Worm (Caenorhabditis elegans) whole organism, early embryonic: ENCODE data around the gene F19G12.4.
"Not testable (repeated sequence)": the region's sequence is repeated elsewhere in the genome, so short reads cannot be mapped to it uniquely, and the experiment has no call there.

Experiments used
- B0310.2 ChIP-seq: sonication (generic microtip); optimal IDR thresholded peaks from 2 replicates; lab custom pipeline; 2016; ENCODE audit warnings: mild to moderate bottlenecking, missing genetic modification characterization, missing compliant biosample characterization
- F13C5.2 ChIP-seq: sonication (generic microtip); optimal IDR thresholded peaks from 2 replicates; lab custom pipeline; 2017; ENCODE audit warnings: mild to moderate bottlenecking, missing genetic modification characterization, inconsistent platforms, missing compliant biosample characterization
- aly-1 ChIP-seq: sonication (generic microtip); optimal IDR thresholded peaks from 2 replicates; lab custom pipeline; 2016; ENCODE audit warnings: missing genetic modification characterization, missing compliant biosample characterization
- ama-1 ChIP-seq: fragments of 150-350 bp; optimal IDR thresholded peaks from 2 replicates; lab custom pipeline; 2014
- ceh-13 ChIP-seq: fragments of 200-800 bp; sonication (Bioruptor generic); optimal IDR thresholded peaks from 2 replicates; lab custom pipeline; 2018; ENCODE audit warnings: mild to moderate bottlenecking, missing genetic modification characterization, missing compliant biosample characterization
- ceh-36 ChIP-seq: sonication (generic microtip); optimal IDR thresholded peaks from 2 replicates; lab custom pipeline; 2016; ENCODE audit warnings: missing genetic modification characterization, inconsistent platforms, missing compliant biosample characterization
- ets-7 ChIP-seq: sonication (generic microtip); optimal IDR thresholded peaks from 2 replicates; lab custom pipeline; 2016; ENCODE audit warnings: missing genotype, missing genetic modification characterization, missing compliant biosample characterization
- flt-1 ChIP-seq: fragments of 200-800 bp; sonication (Bioruptor generic); IDR thresholded peaks from 2 replicates; pipeline ENCODE4 v1.3.6; 2022; ENCODE audit warnings: missing genetic modification characterization, missing compliant biosample characterization
- hmbx-1 ChIP-seq: sonication (generic microtip); optimal IDR thresholded peaks from 2 replicates; lab custom pipeline; 2016; ENCODE audit warnings: mild to moderate bottlenecking, missing genetic modification characterization, missing compliant biosample characterization
- hmg-4 ChIP-seq: fragments of 200-800 bp; sonication (Bioruptor generic); optimal IDR thresholded peaks from 2 replicates; lab custom pipeline; 2018; ENCODE audit warnings: mild to moderate bottlenecking, missing genetic modification characterization, missing compliant biosample characterization
- hnd-1 ChIP-seq: sonication (generic microtip); optimal IDR thresholded peaks from 2 replicates; lab custom pipeline; 2016; ENCODE audit warnings: missing genetic modification characterization, missing compliant biosample characterization
- pes-1 ChIP-seq: fragments of 200-800 bp; sonication (Bioruptor generic); IDR thresholded peaks from 2 replicates; pipeline ENCODE4 v1.3.6; 2022; ENCODE audit warnings: missing genetic modification reagents, missing genetic modification characterization, missing compliant biosample characterization
- scrt-1 ChIP-seq: fragments of 200-800 bp; sonication (Bioruptor generic); IDR thresholded peaks from 2 replicates; pipeline ENCODE4 v1.3.6; 2022; ENCODE audit warnings: missing genetic modification characterization, missing compliant biosample characterization
- sea-1 ChIP-seq: fragments of 200-800 bp; sonication (Bioruptor generic); conservative IDR thresholded peaks from 2 replicates; pipeline ENCODE4 v1.3.6; 2022; ENCODE audit warnings: missing genetic modification characterization, missing compliant biosample characterization
- tbx-11 ChIP-seq: fragments of 200-800 bp; sonication (Bioruptor generic); IDR thresholded peaks from 2 replicates; pipeline ENCODE4 v1.3.6; 2022; ENCODE audit warnings: missing genetic modification characterization, missing compliant biosample characterization
- tbx-37 ChIP-seq: fragments of 200-800 bp; sonication (Bioruptor generic); conservative IDR thresholded peaks from 2 replicates; pipeline ENCODE4 v1.3.6; 2022; ENCODE audit warnings: missing genetic modification reagents, missing genetic modification characterization, missing compliant biosample characterization
- tra-4 ChIP-seq: sonication (generic microtip); optimal IDR thresholded peaks from 2 replicates; lab custom pipeline; 2017; ENCODE audit warnings: missing genetic modification characterization, missing compliant biosample characterization

F19G12.4 gene

DNA sequence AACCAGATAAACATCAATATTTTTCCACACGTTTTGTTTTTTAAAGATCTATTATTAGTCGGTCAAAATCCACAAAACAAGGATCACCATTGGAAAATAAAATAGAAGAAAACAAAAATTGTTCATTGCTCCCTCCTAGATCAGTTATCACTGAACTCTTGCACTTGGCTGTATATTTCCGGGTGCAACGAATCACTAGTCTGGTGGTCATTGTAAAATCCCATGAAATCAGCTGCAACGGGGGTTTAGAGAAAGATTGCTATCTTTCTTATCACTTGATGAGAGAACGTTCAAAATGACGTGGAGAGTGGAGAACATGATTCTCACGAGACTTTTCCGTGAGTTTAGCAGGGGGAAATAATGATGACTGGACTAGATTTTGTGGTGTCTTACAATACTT is 21.3 kb upstream of the F19G12.4 start:
- TF ChIP-seq B0310.2 (tag; lab: Kevin White, UChicago) (no peak), aly-1 (no peak), F13C5.2 (tag; lab: Kevin White, UChicago) (no peak), flt-1 (GFP tag; lab: Robert Waterston, UW) (no peak), hmbx-1 (tag; lab: Kevin White, UChicago) (no peak), scrt-1 (GFP tag; lab: Robert Waterston, UW) (no peak), pes-1 (GFP tag; lab: Robert Waterston, UW) (no peak), sea-1 (no peak), ceh-13 (no peak), tbx-37 (GFP tag; lab: Robert Waterston, UW) (no peak), tra-4 (no peak), hmg-4 (GFP tag; lab: Kevin White, UChicago) (no peak)

DNA sequence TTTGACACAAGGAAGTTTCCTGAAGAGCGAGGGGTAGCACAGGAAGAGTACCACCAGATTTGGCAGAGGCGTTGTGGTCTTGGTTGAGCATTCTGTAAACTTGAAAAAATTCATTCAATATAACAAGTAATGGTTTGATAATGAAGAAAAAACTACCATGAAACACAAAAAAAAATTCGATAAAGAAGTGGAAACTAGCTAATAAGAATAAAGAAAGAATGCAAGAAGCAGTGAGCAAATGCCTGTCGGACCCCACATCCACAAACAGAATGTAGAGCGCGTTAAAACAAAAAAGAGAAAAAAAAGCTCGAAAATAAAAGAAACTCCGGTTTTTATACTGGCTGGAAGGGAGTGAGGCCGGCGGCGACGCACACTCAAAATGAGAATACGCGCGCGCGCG is 19.6 kb upstream of the F19G12.4 start, which contains the start of gene H39E20.1:
H39E20.1 (minus strand) TSS at position 101 of the 400 bp plus-strand sequence.
- TF ChIP-seq ets-7 (tag; lab: Kevin White, UChicago) (no peak), tbx-11 (GFP tag; lab: Robert Waterston, UW) (no peak), sea-1 (no peak), hmg-4 (GFP tag; lab: Kevin White, UChicago) (no peak), tra-4 (no peak), F13C5.2 (tag; lab: Kevin White, UChicago) (no peak), ceh-13 (no peak), tbx-37 (GFP tag; lab: Robert Waterston, UW) (no peak), flt-1 (GFP tag; lab: Robert Waterston, UW) (no peak), ceh-36 (tag; lab: Kevin White, UChicago) (no peak), ama-1 (lab: Kevin White, UChicago) (no peak), pes-1 (GFP tag; lab: Robert Waterston, UW) (no peak), hmbx-1 (tag; lab: Kevin White, UChicago) (no peak), hnd-1 (tag; lab: Kevin White, UChicago) (no peak), aly-1 (no peak), B0310.2 (tag; lab: Kevin White, UChicago) (no peak), scrt-1 (GFP tag; lab: Robert Waterston, UW) (no peak)

DNA sequence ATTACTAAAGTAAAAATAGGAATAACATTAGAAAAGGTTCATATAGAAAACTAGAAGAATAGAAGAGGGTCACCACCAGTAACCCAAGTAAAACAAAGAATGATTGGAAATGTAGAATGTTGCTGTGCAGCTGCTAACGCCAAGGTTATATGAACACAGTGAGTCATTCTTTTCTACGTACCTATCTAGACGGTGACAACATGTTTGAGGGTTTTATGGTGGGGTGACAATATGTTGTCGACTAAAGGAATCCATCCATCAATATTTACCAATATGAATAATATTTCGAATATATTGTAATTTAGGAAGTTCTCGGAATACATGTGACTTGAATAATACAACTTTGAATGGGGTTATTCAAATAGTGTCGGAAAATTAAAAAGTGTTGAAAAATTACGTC is 15.8 kb upstream of the F19G12.4 start, which contains the start of gene ZK402.5:
ZK402.5 (minus strand) TSS at position 101 of the 400 bp plus-strand sequence.
- TF ChIP-seq scrt-1 (GFP tag; lab: Robert Waterston, UW) (no peak), aly-1 (no peak)

DNA sequence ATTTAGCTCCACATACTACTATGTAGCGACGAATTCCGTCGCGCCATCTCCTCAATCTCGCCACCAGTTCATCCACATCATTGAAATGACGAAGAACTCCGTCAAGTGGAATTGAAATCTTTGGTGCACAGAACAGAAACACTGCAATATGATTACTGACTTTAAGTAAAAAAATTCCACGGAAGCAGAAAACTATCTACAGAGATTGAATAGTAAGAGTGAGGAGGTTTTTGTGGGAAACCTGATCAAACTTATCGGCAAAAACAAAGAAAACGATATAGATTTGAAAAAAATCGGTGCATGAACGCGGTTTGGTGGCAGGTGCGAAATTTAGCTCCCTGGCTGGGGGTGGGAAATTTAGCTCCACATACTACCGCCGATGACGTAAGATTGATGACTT is 13.7 kb upstream of the F19G12.4 start, which contains the start of gene ZK402.2:
ZK402.2 (plus strand) TSS at position 301 of the 400 bp plus-strand sequence.
- not testable (repeated sequence) for TF ChIP-seq B0310.2 (tag; lab: Kevin White, UChicago); ama-1 (lab: Kevin White, UChicago); ceh-13

DNA sequence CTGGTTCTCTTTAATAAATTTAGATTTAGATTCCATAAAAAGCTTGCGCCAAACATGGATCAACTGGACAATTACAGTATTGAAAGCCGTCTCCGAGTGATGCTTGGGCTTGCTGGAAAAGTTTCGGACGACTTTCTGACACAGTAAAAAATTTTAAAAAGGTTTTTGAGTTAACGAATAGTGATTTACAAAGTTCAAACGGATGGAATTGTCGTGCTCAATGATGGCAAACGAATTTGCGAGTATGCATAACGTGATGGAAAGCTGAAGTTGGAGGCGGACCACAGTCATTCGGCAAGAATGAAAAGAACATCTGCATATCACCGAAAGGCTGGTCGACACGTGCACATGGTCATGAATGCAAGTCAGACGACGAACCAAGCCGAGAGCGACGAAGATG is 13.1 kb upstream of the F19G12.4 start, which contains the start of gene ZK402.1:
ZK402.1 (plus strand) TSS at position 301 of the 400 bp plus-strand sequence.
- TF ChIP-seq ceh-13; B0310.2 (tag; lab: Kevin White, UChicago); pes-1 (GFP tag; lab: Robert Waterston, UW): not testable (repeated sequence)

- TF ChIP-seq tra-4 (no peak), tbx-11 (GFP tag; lab: Robert Waterston, UW) (no peak), hmg-4 (GFP tag; lab: Kevin White, UChicago) (no peak), B0310.2 (tag; lab: Kevin White, UChicago) (no peak)
Observed at ce11 chrX:1409224-1409623, 7.9 kb upstream of the F19G12.4 start.

ce11 chrX:1410552-1410951 is 6.6 kb upstream of the F19G12.4 start, which contains the start of gene abu-2:
abu-2 (minus strand) TSS chrX:1410652.
- TF ChIP-seq ama-1 (lab: Kevin White, UChicago): no peak
- no peak for TF ChIP-seq hmg-4 (GFP tag; lab: Kevin White, UChicago)
- no peak for TF ChIP-seq tbx-11 (GFP tag; lab: Robert Waterston, UW)
- TF ChIP-seq aly-1: no peak
- no peak for TF ChIP-seq hmbx-1 (tag; lab: Kevin White, UChicago)
- TF ChIP-seq sea-1: no peak
- no peak for TF ChIP-seq ceh-36 (tag; lab: Kevin White, UChicago)
- TF ChIP-seq pes-1 (GFP tag; lab: Robert Waterston, UW): no peak
- no peak for TF ChIP-seq ets-7 (tag; lab: Kevin White, UChicago)

DNA sequence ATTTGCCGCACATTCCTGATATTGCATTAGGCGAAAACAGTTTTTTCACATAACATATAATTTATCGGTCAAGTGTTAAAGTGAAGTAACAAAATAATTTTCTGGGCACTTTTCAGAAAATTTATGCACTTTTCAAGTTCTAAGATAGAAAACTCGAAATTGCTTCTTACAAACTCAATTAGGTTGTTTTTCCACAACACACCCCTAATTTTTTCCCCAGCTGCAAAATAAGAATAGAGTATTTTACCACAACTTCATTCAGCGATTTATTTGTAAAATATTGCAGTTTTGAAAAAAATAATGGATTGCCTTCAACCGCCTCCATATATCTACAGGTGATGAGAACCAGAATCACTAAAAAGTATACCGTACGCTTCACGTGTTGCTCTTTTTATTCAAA is 4.3 kb upstream of the F19G12.4 start, which contains the start of gene srh-19:
srh-19 (plus strand) TSS at position 301 of the 400 bp plus-strand sequence.
- TF ChIP-seq ceh-36 (tag; lab: Kevin White, UChicago): no peak
- TF ChIP-seq sea-1: no peak
- no peak for TF ChIP-seq aly-1
- no peak for TF ChIP-seq B0310.2 (tag; lab: Kevin White, UChicago)
- no peak for TF ChIP-seq F13C5.2 (tag; lab: Kevin White, UChicago)
- no peak for TF ChIP-seq hnd-1 (tag; lab: Kevin White, UChicago)
- no peak for TF ChIP-seq flt-1 (GFP tag; lab: Robert Waterston, UW)
- TF ChIP-seq ceh-13: no peak
- TF ChIP-seq tbx-11 (GFP tag; lab: Robert Waterston, UW): no peak
- no peak for TF ChIP-seq hmbx-1 (tag; lab: Kevin White, UChicago)
- no peak for TF ChIP-seq hmg-4 (GFP tag; lab: Kevin White, UChicago)
- TF ChIP-seq scrt-1 (GFP tag; lab: Robert Waterston, UW): no peak
- no peak for TF ChIP-seq tbx-37 (GFP tag; lab: Robert Waterston, UW)
